Worm (Caenorhabditis elegans) whole organism, L4 larva: ENCODE data around the gene col-151.

Experiments
- D1046.2 ChIP-seq: fragments of 200-800 bp; sonication (Bioruptor generic); IDR thresholded peaks from 2 replicates; pipeline ENCODE4 v1.3.6; 2022; ENCODE audit warnings: missing genetic modification characterization, missing compliant biosample characterization
- F37D6.2 ChIP-seq: sonication (generic microtip); optimal IDR thresholded peaks from 2 replicates; lab custom pipeline; 2016; ENCODE audit warnings: mild to moderate bottlenecking, missing genetic modification characterization, missing compliant biosample characterization
- F44E2.7 ChIP-seq: fragments of 200-800 bp; sonication (Bioruptor generic); IDR thresholded peaks from 2 replicates; pipeline ENCODE4 v2.1.2; 2022; ENCODE audit warnings: missing genetic modification characterization, missing compliant biosample characterization
- T26A8.4 ChIP-seq: fragments of 200-800 bp; sonication (Bioruptor generic); IDR thresholded peaks from 2 replicates; pipeline ENCODE4 v1.3.6; 2022; ENCODE audit warnings: missing genetic modification characterization, missing compliant biosample characterization
- Y5F2A.4 ChIP-seq: fragments of 200-800 bp; sonication (Bioruptor generic); optimal IDR thresholded peaks from 2 replicates; lab custom pipeline; 2018; ENCODE audit warnings: mild to moderate bottlenecking, missing genetic modification characterization, missing compliant biosample characterization
- Y75B8A.6 ChIP-seq: fragments of 200-800 bp; sonication (Bioruptor generic); IDR thresholded peaks from 2 replicates; pipeline ENCODE4 v1.3.6; 2022; ENCODE audit warnings: missing genetic modification reagents, missing genetic modification characterization, missing compliant biosample characterization
- ZK337.2 ChIP-seq: fragments of 200-800 bp; sonication (Bioruptor generic); IDR thresholded peaks from 2 replicates; pipeline ENCODE4 v1.3.6; 2022; ENCODE audit warnings: missing genetic modification reagents, missing genetic modification characterization, missing compliant biosample characterization
- ZK546.5 ChIP-seq, 2 experiments: sonication (generic microtip); optimal IDR thresholded peaks; 2 replicates each; lab custom pipeline; 2017; ENCODE audit warnings: missing biosample characterization in 2 of 2, missing genetic modification characterization in 2 of 2
- aha-1 ChIP-seq: fragments of 150-350 bp; peaks from one replicate; lab custom pipeline; 2014; ENCODE audit warnings: missing biosample characterization, missing genetic modification characterization
- daf-16 ChIP-seq, 3 experiments: sonication (generic microtip); optimal IDR thresholded peaks; 2 replicates each; lab custom pipeline; 2016 to 2017; ENCODE audit warnings: missing genetic modification characterization in 3 of 3, missing genetic modification reagents in 3 of 3, mild to moderate bottlenecking in 2 of 3, missing compliant biosample characterization in 2 of 3, missing biosample characterization in 1 of 3, moderate library complexity in 1 of 3
- daf-8 ChIP-seq: fragments of 200-800 bp; sonication (Bioruptor generic); IDR thresholded peaks from 2 replicates; pipeline ENCODE4 v1.3.6; 2022; ENCODE audit warnings: missing genetic modification characterization, missing compliant biosample characterization
- dmd-6 ChIP-seq: fragments of 200-800 bp; sonication (Bioruptor generic); IDR thresholded peaks from 2 replicates; pipeline ENCODE4 v1.3.6; 2022; ENCODE audit warnings: missing genetic modification reagents, missing genetic modification characterization, missing compliant biosample characterization
- dmd-8 ChIP-seq: fragments of 200-800 bp; sonication (Bioruptor generic); IDR thresholded peaks from 2 replicates; pipeline ENCODE4 v1.3.6; 2022; ENCODE audit warnings: missing genetic modification characterization, missing compliant biosample characterization
- dmd-9 ChIP-seq: fragments of 200-800 bp; sonication (Bioruptor generic); IDR thresholded peaks from 2 replicates; pipeline ENCODE4 v1.3.6; 2022; ENCODE audit warnings: missing genetic modification reagents, missing genetic modification characterization, missing compliant biosample characterization
- dpl-1 ChIP-seq: fragments of 150-350 bp; optimal IDR thresholded peaks from 2 replicates; lab custom pipeline; 2014; ENCODE audit warnings: missing biosample characterization, missing genetic modification reagents, missing genetic modification characterization
- duxl-1 ChIP-seq: sonication (generic microtip); optimal IDR thresholded peaks from 2 replicates; lab custom pipeline; 2016; ENCODE audit warnings: mild to moderate bottlenecking, missing genetic modification characterization, moderate library complexity, missing compliant biosample characterization; ENCODE audit not compliant: poor library complexity
- dve-1 ChIP-seq: sonication (generic microtip); optimal IDR thresholded peaks from 2 replicates; lab custom pipeline; 2017; ENCODE audit warnings: antibody characterized with exemption, mild to moderate bottlenecking, missing genetic modification characterization, missing compliant biosample characterization; ENCODE audit not compliant: insufficient read depth
- hif-1 ChIP-seq, 2 experiments: sonication (generic microtip); optimal IDR thresholded peaks; 2 replicates each; lab custom pipeline; 2016 to 2017; ENCODE audit warnings: missing compliant biosample characterization in 2 of 2, missing genetic modification characterization in 2 of 2, missing genetic modification reagents in 2 of 2, missing genotype in 2 of 2, mild to moderate bottlenecking in 1 of 2
- hlh-11 ChIP-seq: fragments of 200-800 bp; sonication (Bioruptor generic); optimal IDR thresholded peaks from 2 replicates; lab custom pipeline; 2018; ENCODE audit warnings: mild to moderate bottlenecking, missing genetic modification characterization, missing compliant biosample characterization
- hmg-1.1 ChIP-seq: fragments of 200-800 bp; sonication (Bioruptor generic); IDR thresholded peaks from 2 replicates; pipeline ENCODE4 v1.3.6; 2022; ENCODE audit warnings: missing genetic modification reagents, missing genetic modification characterization, missing compliant biosample characterization
- lim-7 ChIP-seq: fragments of 200-800 bp; sonication (Bioruptor generic); IDR thresholded peaks from 2 replicates; pipeline ENCODE4 v1.3.6; 2022; ENCODE audit warnings: missing genetic modification characterization, missing compliant biosample characterization
- lin-13 ChIP-seq: fragments of 150-350 bp; optimal IDR thresholded peaks from 2 replicates; lab custom pipeline; 2014; ENCODE audit warnings: missing biosample characterization, missing genetic modification reagents, missing genetic modification characterization
- lin-29 ChIP-seq: fragments of 200-800 bp; sonication (Bioruptor generic); IDR thresholded peaks from 2 replicates; pipeline ENCODE4 v1.3.6; 2022; ENCODE audit warnings: missing genetic modification reagents, missing genetic modification characterization, missing compliant biosample characterization
- lin-38 ChIP-seq: fragments of 200-800 bp; sonication (Bioruptor generic); IDR thresholded peaks from 2 replicates; pipeline ENCODE4 v1.3.6; 2022; ENCODE audit warnings: missing genetic modification reagents, missing genetic modification characterization, missing compliant biosample characterization
- lir-3 ChIP-seq: sonication (generic microtip); optimal IDR thresholded peaks from 2 replicates; lab custom pipeline; 2016; ENCODE audit warnings: mild to moderate bottlenecking, missing genetic modification characterization, missing compliant biosample characterization
- lsy-2 ChIP-seq, 2 experiments: fragments of 150-350 bp in 1 of 2; sonication (generic microtip) in 1 of 2; optimal IDR thresholded peaks; 2 replicates each; lab custom pipeline; 2014 to 2017; ENCODE audit warnings: missing biosample characterization in 2 of 2, missing genetic modification characterization in 2 of 2
- madf-5 ChIP-seq, 2 experiments: fragments of 200-800 bp; sonication (Bioruptor generic); IDR thresholded peaks; 2 replicates each; pipeline ENCODE4 v1.3.6; 2022; ENCODE audit warnings: missing compliant biosample characterization in 2 of 2, missing genetic modification characterization in 2 of 2
- madf-9 ChIP-seq: fragments of 200-800 bp; sonication (Bioruptor generic); conservative IDR thresholded peaks from 2 replicates; pipeline ENCODE4 v1.3.6; 2022; ENCODE audit warnings: missing genetic modification reagents, missing genetic modification characterization, missing compliant biosample characterization
- mdl-1 ChIP-seq, 2 experiments: fragments of 150-350 bp in 1 of 2; sonication (generic microtip) in 1 of 2; optimal IDR thresholded peaks; 2 replicates each; lab custom pipeline; 2014 to 2017; ENCODE audit warnings: missing biosample characterization in 2 of 2, missing genetic modification characterization in 2 of 2
- mdt-29 ChIP-seq: fragments of 200-800 bp; sonication (Bioruptor generic); IDR thresholded peaks from 2 replicates; pipeline ENCODE4 v1.3.6; 2022; ENCODE audit warnings: missing genetic modification reagents, missing genetic modification characterization, missing compliant biosample characterization
- mep-1 ChIP-seq: fragments of 150-350 bp; sonication (generic microtip); optimal IDR thresholded peaks from 3 replicates; lab custom pipeline; 2014; ENCODE audit warnings: missing biosample characterization, missing genetic modification characterization
- nhr-10 ChIP-seq: fragments of 150-350 bp; optimal IDR thresholded peaks from 2 replicates; lab custom pipeline; 2014; ENCODE audit warnings: missing biosample characterization, missing genetic modification characterization
- nhr-102 ChIP-seq: sonication (generic microtip); optimal IDR thresholded peaks from 2 replicates; lab custom pipeline; 2016; ENCODE audit warnings: mild to moderate bottlenecking, missing genetic modification characterization, moderate library complexity, missing compliant biosample characterization
- nhr-237 ChIP-seq: sonication (generic microtip); optimal IDR thresholded peaks from 2 replicates; lab custom pipeline; 2017; ENCODE audit warnings: missing biosample characterization, missing genetic modification characterization
- nhr-28 ChIP-seq: fragments of 150-350 bp; optimal IDR thresholded peaks from 2 replicates; lab custom pipeline; 2014; ENCODE audit warnings: missing biosample characterization, missing genetic modification characterization
- nhr-41 ChIP-seq: fragments of 200-800 bp; sonication (Bioruptor generic); IDR thresholded peaks from 2 replicates; pipeline ENCODE4 v1.3.6; 2022; ENCODE audit warnings: missing genetic modification reagents, missing genetic modification characterization, missing compliant biosample characterization
- nhr-42 ChIP-seq: fragments of 200-800 bp; sonication (Bioruptor generic); IDR thresholded peaks from 2 replicates; pipeline ENCODE4 v1.3.6; 2022; ENCODE audit warnings: missing genetic modification characterization, missing compliant biosample characterization
- nhr-6 ChIP-seq: fragments of 150-350 bp; optimal IDR thresholded peaks from 2 replicates; lab custom pipeline; 2014; ENCODE audit warnings: missing biosample characterization, missing genetic modification characterization
- nhr-77 ChIP-seq: fragments of 150-350 bp; optimal IDR thresholded peaks from 2 replicates; lab custom pipeline; 2014; ENCODE audit warnings: missing biosample characterization, missing genetic modification characterization
- pha-4 ChIP-seq, 2 experiments: fragments of 150-350 bp in 1 of 2; fragments of 200-800 bp in 1 of 2; sonication (Bioruptor generic) in 1 of 2; IDR thresholded peaks in 1 of 2; optimal IDR thresholded peaks in 1 of 2; 2 replicates each; pipeline versions ENCODE4 v1.3.6 to Lab custom; 2014 to 2022; ENCODE audit warnings: missing genetic modification characterization in 2 of 2, missing genetic modification reagents in 2 of 2, missing biosample characterization in 1 of 2, missing compliant biosample characterization in 1 of 2
- sdz-12 ChIP-seq: fragments of 200-800 bp; sonication (Bioruptor generic); optimal IDR thresholded peaks from 2 replicates; lab custom pipeline; 2018; ENCODE audit warnings: mild to moderate bottlenecking, missing genetic modification characterization, missing compliant biosample characterization
- set-16 ChIP-seq: fragments of 200-800 bp; sonication (Bioruptor generic); IDR thresholded peaks from 2 replicates; pipeline ENCODE4 v1.3.6; 2022; ENCODE audit warnings: missing genetic modification reagents, missing genetic modification characterization, missing compliant biosample characterization
- snpc-1.2 ChIP-seq: fragments of 200-800 bp; sonication (Bioruptor generic); IDR thresholded peaks from 2 replicates; pipeline ENCODE4 v1.3.6; 2022; ENCODE audit warnings: missing genetic modification reagents, missing genetic modification characterization, missing compliant biosample characterization
- unc-130 ChIP-seq: sonication (generic microtip); optimal IDR thresholded peaks from 2 replicates; lab custom pipeline; 2016; ENCODE audit warnings: missing genetic modification reagents, missing genetic modification characterization, missing compliant biosample characterization
- zfp-3 ChIP-seq: fragments of 200-800 bp; sonication (Bioruptor generic); conservative IDR thresholded peaks from 2 replicates; pipeline ENCODE4 v1.3.6; 2022; ENCODE audit warnings: missing genetic modification reagents, missing genetic modification characterization, missing compliant biosample characterization

The col-151 gene

ce11 chrV:10357467-10357953 lies 37.5 kb downstream of the col-151 start, which contains the start of gene ceeh-2:
ceeh-2 (minus strand) TSS chrV:10357903.
- TF ChIP-seq nhr-77 (tag; lab: Kevin White, UChicago) (peak; percentile 28), lin-29 (GFP tag; lab: Robert Waterston, UW) (no peak), lim-7 (GFP tag; lab: Robert Waterston, UW) (no peak), ZK546.5 (tag; optimal IDR thresholded peaks at IDR 0.05; lab: Kevin White, UChicago) (no peak), sdz-12 (GFP tag; lab: Kevin White, UChicago) (no peak), dmd-8 (GFP tag; lab: Robert Waterston, UW) (no peak), dmd-6 (peak; percentile 36; the same call in 1 of the 2 replicates), dve-1 (tag; lab: Kevin White, UChicago) (peak; percentile 63), mdt-29 (GFP tag; lab: Robert Waterston, UW) (no peak), nhr-10 (tag; lab: Kevin White, UChicago) (no peak), nhr-102 (tag; lab: Kevin White, UChicago) (no peak), daf-16 (GFP tag; optimal IDR thresholded peaks at IDR 0.05; lab: Kevin White, UChicago) (no peak), daf-16 (tag; optimal IDR thresholded peaks at IDR 0.05; lab: Kevin White, UChicago) (peak; percentile 83), aha-1 (peak; percentile 33), mdl-1 (tag; optimal IDR thresholded peaks at IDR 0.05; lab: Kevin White, UChicago) (peak in 1 of 2 experiments; percentile 32), nhr-237 (tag; lab: Kevin White, UChicago) (no peak), F44E2.7 (no peak), hlh-11 (tag; lab: Kevin White, UChicago) (peak; percentile 8), nhr-42 (GFP tag; lab: Robert Waterston, UW) (no peak), nhr-28 (tag; lab: Kevin White, UChicago) (peak; percentile 59), daf-8 (GFP tag; lab: Robert Waterston, UW) (no peak)

ce11 chrV:10355773-10356335 lies 39.2 kb downstream of the col-151 start, which contains the start of gene sluh-7:
sluh-7 (minus strand) TSS chrV:10355823.
- peak; percentile 66 for TF ChIP-seq nhr-102 (tag; lab: Kevin White, UChicago)
- peak in 1 of 2 experiments; percentile 88 for TF ChIP-seq lsy-2 (tag; optimal IDR thresholded peaks at IDR 0.05; lab: Kevin White, UChicago)
- peak; percentile 70 for TF ChIP-seq mep-1 (tag; lab: Kevin White, UChicago)
- TF ChIP-seq madf-9 = peak; percentile 75
- peak in 1 of 2 experiments; percentile 88 for TF ChIP-seq hif-1 (tag; optimal IDR thresholded peaks at IDR 0.05; lab: Kevin White, UChicago)
- peak; percentile 56; the same call in 1 of the 2 replicates for TF ChIP-seq dmd-6
- TF ChIP-seq pha-4 (GFP tag; IDR thresholded peaks at IDR 0.05; lab: Robert Waterston, UW) = no peak
- no peak for TF ChIP-seq pha-4 (tag; optimal IDR thresholded peaks at IDR 0.05; lab: Kevin White, UChicago)
- TF ChIP-seq Y5F2A.4 (GFP tag; lab: Kevin White, UChicago) = no peak
- TF ChIP-seq ZK546.5 (tag; optimal IDR thresholded peaks at IDR 0.05; lab: Kevin White, UChicago) = no peak
- TF ChIP-seq dve-1 (tag; lab: Kevin White, UChicago) = peak; percentile 74
- peak; percentile 49 for TF ChIP-seq duxl-1 (tag; lab: Kevin White, UChicago)
- peak; percentile 95 for TF ChIP-seq unc-130 (GFP tag; lab: Kevin White, UChicago)
- 0 out of 2 replicates have a peak, but pooled peaks have one; percentile 12 for TF ChIP-seq hmg-1.1 (GFP tag; lab: Robert Waterston, UW)
- peak; percentile 82 for TF ChIP-seq dmd-9 (GFP tag; lab: Robert Waterston, UW)
- TF ChIP-seq lir-3 (tag; lab: Kevin White, UChicago) = no peak
- no peak for TF ChIP-seq mdl-1 (tag; optimal IDR thresholded peaks at IDR 0.05; lab: Kevin White, UChicago)
- no peak for TF ChIP-seq D1046.2 (GFP tag; lab: Robert Waterston, UW)
- TF ChIP-seq ZK337.2 (GFP tag; lab: Robert Waterston, UW) = peak; percentile 84
- TF ChIP-seq snpc-1.2 = no peak
- TF ChIP-seq hlh-11 (tag; lab: Kevin White, UChicago) = peak; percentile 42
- peak; percentile 55 for TF ChIP-seq F37D6.2 (tag; lab: Kevin White, UChicago)
- no peak for TF ChIP-seq T26A8.4 (GFP tag; lab: Robert Waterston, UW)
- no peak for TF ChIP-seq nhr-41
- no peak for TF ChIP-seq madf-5 (GFP tag; IDR thresholded peaks at IDR 0.05; lab: Robert Waterston, UW)
- peak; percentile 94 for TF ChIP-seq dpl-1 (GFP tag; lab: Kevin White, UChicago)
- peak; percentile 78 for TF ChIP-seq lin-38 (GFP tag; lab: Robert Waterston, UW)
- TF ChIP-seq daf-16 (GFP tag; optimal IDR thresholded peaks at IDR 0.05; lab: Kevin White, UChicago) = no peak
- TF ChIP-seq daf-16 (tag; optimal IDR thresholded peaks at IDR 0.05; lab: Kevin White, UChicago) = peak; percentile 52
- no peak for TF ChIP-seq set-16 (GFP tag; lab: Robert Waterston, UW)
- peak; percentile 86 for TF ChIP-seq nhr-6 (tag; lab: Kevin White, UChicago)
- TF ChIP-seq lin-13 (GFP tag; lab: Kevin White, UChicago) = peak; percentile 27
- TF ChIP-seq zfp-3 (GFP tag; lab: Robert Waterston, UW) = no peak
- no peak for TF ChIP-seq Y75B8A.6 (GFP tag; lab: Robert Waterston, UW)
